Fruit fly (Drosophila melanogaster): ENCODE results near the gene CG33099.

The CG33099 gene

DNA sequence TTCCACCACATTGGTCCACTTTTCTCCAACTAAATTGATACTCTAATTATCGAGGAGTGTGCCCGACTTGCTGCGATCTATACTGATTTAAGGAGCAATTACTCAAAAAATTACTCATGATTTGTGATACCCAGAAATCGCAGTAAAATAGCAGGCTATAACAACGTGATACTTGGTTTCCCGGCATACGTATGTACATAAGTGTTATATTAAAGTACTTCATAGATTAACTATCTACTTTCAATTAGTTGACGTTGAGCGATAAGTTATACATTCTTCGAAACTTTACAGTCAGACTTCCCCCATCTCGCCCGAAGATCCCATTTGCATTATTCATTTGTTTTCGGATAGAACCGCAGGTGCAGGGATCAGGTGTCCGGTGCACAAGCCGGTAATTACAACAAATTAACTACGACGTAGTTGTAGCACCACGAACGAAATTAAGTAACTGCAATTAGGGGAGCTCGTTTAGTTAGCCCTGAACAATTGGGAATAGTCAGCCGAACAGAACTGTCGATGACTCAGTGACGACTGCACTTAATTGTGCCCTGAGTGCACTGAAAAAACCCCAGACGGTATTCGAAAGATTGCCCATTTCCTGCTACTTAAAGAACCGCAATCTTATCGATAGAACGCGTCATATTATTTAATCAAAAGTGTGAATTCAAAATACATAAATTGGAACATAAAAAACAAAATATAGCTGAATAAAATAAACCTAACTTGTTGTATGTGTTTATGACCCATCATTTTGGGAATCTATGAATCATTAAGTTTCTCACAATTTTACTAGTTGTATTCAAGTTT is 4.6 kb downstream of the CG33099 start (continued):
- TF ChIP-seq CG11723 (GFP tag; optimal IDR thresholded peaks at IDR 0.05) (no peak), crol (GFP tag; IDR thresholded peaks at IDR 0.05) (no peak), ems (GFP tag; optimal IDR thresholded peaks at IDR 0.05) (no peak), Hey (tag; optimal IDR thresholded peaks at IDR 0.05) (peak; percentile 56), CG17328 (GFP tag; IDR thresholded peaks at IDR 0.05) (peak; percentile 5; the same call in 1 of the 2 replicates), z (GFP tag; IDR thresholded peaks at IDR 0.05) (no peak), CG32767 (GFP tag; IDR thresholded peaks at IDR 0.05) (no peak), ttk (GFP tag; IDR thresholded peaks at IDR 0.05) (no peak), aop (GFP tag; IDR thresholded peaks at IDR 0.05) (no peak), eve (GFP tag; optimal IDR thresholded peaks at IDR 0.05) (peak in 1 of 2 experiments; percentile 69), Dad (GFP tag; optimal IDR thresholded peaks at IDR 0.05) (no peak), salm (tag; optimal IDR thresholded peaks at IDR 0.05) (no peak), HHEX (GFP tag; optimal IDR thresholded peaks at IDR 0.05) (no peak), nerfin-1 (tag; optimal IDR thresholded peaks at IDR 0.05) (no peak), CG9609 (GFP tag; optimal IDR thresholded peaks at IDR 0.05) (no peak), CG3838 (GFP tag; optimal IDR thresholded peaks at IDR 0.05) (no peak), Hr3 (GFP tag; optimal IDR thresholded peaks at IDR 0.05) (no peak), Neu2 (GFP tag; optimal IDR thresholded peaks at IDR 0.05; ENCODE audit: borderline replicate concordance) (no peak), TFAM (GFP tag; optimal IDR thresholded peaks at IDR 0.05) (no peak), ATbp (GFP tag; optimal IDR thresholded peaks at IDR 0.05) (no peak), gsb (GFP tag; IDR thresholded peaks at IDR 0.05) (no peak), pb (GFP tag; optimal IDR thresholded peaks at IDR 0.05) (no peak), nom (GFP tag; optimal IDR thresholded peaks at IDR 0.05) (no peak), CG32532 (GFP tag; IDR thresholded peaks at IDR 0.05) (no peak), Max (GFP tag; optimal IDR thresholded peaks at IDR 0.05) (no peak), sens (GFP tag) (peak; percentile 64), nmo (GFP tag; optimal IDR thresholded peaks at IDR 0.05) (no peak), CG7786 (GFP tag; optimal IDR thresholded peaks at IDR 0.05) (no peak), Fer2 (tag; optimal IDR thresholded peaks at IDR 0.05) (no peak), slbo (GFP tag; IDR thresholded peaks at IDR 0.05) (no peak), zen2 (GFP tag; IDR thresholded peaks at IDR 0.05; ENCODE audit: partially characterized antibody) (no peak), Stat92E (GFP tag; optimal IDR thresholded peaks at IDR 0.05) (no peak), tgo (GFP tag; IDR thresholded peaks at IDR 0.05) (no peak), CG17802 (tag; optimal IDR thresholded peaks at IDR 0.05) (no peak), phol (tag; optimal IDR thresholded peaks at IDR 0.05) (no peak), Blimp-1 (GFP tag; optimal IDR thresholded peaks at IDR 0.05) (no peak), CG11398 (GFP tag; optimal IDR thresholded peaks at IDR 0.05) (no peak), sisA (GFP tag; IDR thresholded peaks at IDR 0.05) (peak; percentile 16; the same call in 1 of the 2 replicates), CG34224 (GFP tag; IDR thresholded peaks at IDR 0.05; ENCODE audit: partially characterized antibody) (no peak), CG8089 (GFP tag; optimal IDR thresholded peaks at IDR 0.05) (no peak), p53 (GFP tag; optimal IDR thresholded peaks at IDR 0.05) (no peak), Sry-β (GFP tag; optimal IDR thresholded peaks at IDR 0.05) (no peak), dysf (GFP tag; IDR thresholded peaks at IDR 0.05) (no peak), trh (GFP tag; optimal IDR thresholded peaks at IDR 0.05) (no peak), Med (GFP tag) (peak; percentile 20), mld (GFP tag; IDR thresholded peaks at IDR 0.05; ENCODE audit: partially characterized antibody) (no peak), esg (GFP tag; conservative IDR thresholded peaks at IDR 0.05) (no peak), CG34422 (GFP tag; IDR thresholded peaks at IDR 0.05) (0 out of 3 replicates have a peak, but pooled peaks have one; percentile 7), CG10209 (GFP tag; optimal IDR thresholded peaks at IDR 0.05) (no peak), CG12104 (GFP tag; optimal IDR thresholded peaks at IDR 0.05) (no peak)

Measured in whole organism, embryonic.